Fruit fly (Drosophila melanogaster): ENCODE results near the gene Cyp308a1.

Cyp308a1 gene

dm6 chrX:18726270-18726669, 16.6 kb downstream of the Cyp308a1 start, which contains the start of gene CCKLR-17D1:
Gene CCKLR-17D1, minus strand, starts transcription at chrX:18726572.
- TF ChIP-seq Dif (GFP tag; optimal IDR thresholded peaks at IDR 0.05; ENCODE audit: partially characterized antibody) (no peak), brk (GFP tag; optimal IDR thresholded peaks at IDR 0.05) (no peak), usp (GFP tag; optimal IDR thresholded peaks at IDR 0.05) (no peak), h (GFP tag; optimal IDR thresholded peaks at IDR 0.05) (no peak), Sp1 (GFP tag; optimal IDR thresholded peaks at IDR 0.05) (no peak), fru (GFP tag; optimal IDR thresholded peaks at IDR 0.05) (no peak), dsf (GFP tag; optimal IDR thresholded peaks at IDR 0.05; ENCODE audit: borderline replicate concordance) (no peak), Mio (GFP tag; optimal IDR thresholded peaks at IDR 0.05) (no peak), psq (GFP tag; optimal IDR thresholded peaks at IDR 0.05) (no peak), Hnf4 (GFP tag; optimal IDR thresholded peaks at IDR 0.05) (no peak), CG32264 (GFP tag; optimal IDR thresholded peaks at IDR 0.05) (no peak), pan (optimal IDR thresholded peaks at IDR 0.05) (no peak), CrebA (GFP tag; optimal IDR thresholded peaks at IDR 0.05; ENCODE audit: borderline replicate concordance) (no peak), ey (GFP tag; optimal IDR thresholded peaks at IDR 0.05) (no peak), dmrt93B (GFP tag; optimal IDR thresholded peaks at IDR 0.05) (no peak), sage (GFP tag; optimal IDR thresholded peaks at IDR 0.05) (no peak), Rel (GFP tag; optimal IDR thresholded peaks at IDR 0.05) (no peak), Rel (tag; optimal IDR thresholded peaks at IDR 0.05) (no peak), Hr83 (GFP tag; optimal IDR thresholded peaks at IDR 0.05; ENCODE audit: poor library complexity, severe bottlenecking) (no peak), Vsx2 (GFP tag; optimal IDR thresholded peaks at IDR 0.05; ENCODE audit: partially characterized antibody) (no peak)

dm6 chrX:18739795-18740194, 30.1 kb downstream of the Cyp308a1 start, which contains the start of gene CG6873:
Gene CG6873, minus strand, starts transcription at chrX:18739895.
- TF ChIP-seq Hnf4 (GFP tag; optimal IDR thresholded peaks at IDR 0.05) (no peak), dmrt93B (GFP tag; optimal IDR thresholded peaks at IDR 0.05) (no peak), Rel (GFP tag; optimal IDR thresholded peaks at IDR 0.05) (no peak), Rel (tag; optimal IDR thresholded peaks at IDR 0.05) (no peak), brk (GFP tag; optimal IDR thresholded peaks at IDR 0.05) (no peak), lola (GFP tag; optimal IDR thresholded peaks at IDR 0.05) (no peak), OdsH (GFP tag; optimal IDR thresholded peaks at IDR 0.05) (no peak), Myc (optimal IDR thresholded peaks at IDR 0.05) (no peak), ey (GFP tag; optimal IDR thresholded peaks at IDR 0.05) (no peak), Sp1 (GFP tag; optimal IDR thresholded peaks at IDR 0.05) (no peak), Vsx2 (GFP tag; optimal IDR thresholded peaks at IDR 0.05; ENCODE audit: partially characterized antibody) (no peak), sv (GFP tag; optimal IDR thresholded peaks at IDR 0.05) (no peak), Hr78 (GFP tag; optimal IDR thresholded peaks at IDR 0.05) (no peak), pan (optimal IDR thresholded peaks at IDR 0.05) (no peak), jim (GFP tag; optimal IDR thresholded peaks at IDR 0.05) (no peak)

dm6 chrX:18748206-18748605, 38.5 kb downstream of the Cyp308a1 start, which contains the start of gene CG12609:
Gene CG12609, minus strand, starts transcription at chrX:18748306.
- no peak for TF ChIP-seq CG9705 (GFP tag; optimal IDR thresholded peaks at IDR 0.05)
- TF ChIP-seq ey (GFP tag; optimal IDR thresholded peaks at IDR 0.05) = no peak
- TF ChIP-seq sv (GFP tag; optimal IDR thresholded peaks at IDR 0.05) = no peak
- no peak for TF ChIP-seq lola (GFP tag; optimal IDR thresholded peaks at IDR 0.05)

All from whole organism, wandering third instar larva.